Fruit fly (Drosophila melanogaster) whole organism, embryonic: ENCODE measurements around the gene Osi2.

Experiments used
- CG12391 ChIP-seq: fragments of 200-800 bp; sonication (Bioruptor generic); optimal IDR thresholded peaks from 3 replicates; lab custom pipeline; 2018; ENCODE audit warnings: missing biosample characterization, mild to moderate bottlenecking, missing genetic modification characterization, moderate library complexity
- CG13775 ChIP-seq: fragments of 200-800 bp; sonication (Bioruptor generic); optimal IDR thresholded peaks from 3 replicates; lab custom pipeline; 2017; ENCODE audit warnings: missing biosample characterization, mild to moderate bottlenecking, missing genetic modification characterization
- CG15269 ChIP-seq: fragments of 200-800 bp; sonication (Bioruptor generic); optimal IDR thresholded peaks from 2 replicates; lab custom pipeline; 2018; ENCODE audit warnings: missing biosample characterization, mild to moderate bottlenecking, missing genetic modification characterization, moderate library complexity
- CG17361 ChIP-seq: fragments of 200-800 bp; sonication (Bioruptor generic); IDR thresholded peaks from 3 replicates; pipeline ENCODE4 v1.3.6; 2022; ENCODE audit warnings: missing biosample characterization, missing genetic modification characterization
- CG18011 ChIP-seq: fragments of 200-800 bp; sonication (Bioruptor generic); optimal IDR thresholded peaks from 2 replicates; lab custom pipeline; 2017; ENCODE audit warnings: missing biosample characterization, missing genetic modification characterization, mild to moderate bottlenecking, moderate library complexity, missing genotype
- CG2712 ChIP-seq: fragments of 200-800 bp; optimal IDR thresholded peaks from 3 replicates; lab custom pipeline; 2019; ENCODE audit warnings: missing biosample characterization, mild to moderate bottlenecking, missing genetic modification characterization, moderate library complexity
- CG3281 ChIP-seq: fragments of 200-800 bp; sonication (Bioruptor generic); optimal IDR thresholded peaks from 3 replicates; lab custom pipeline; 2017; ENCODE audit warnings: missing biosample characterization, mild to moderate bottlenecking, missing genetic modification characterization
- CG33213 ChIP-seq: fragments of 200-800 bp; sonication (Bioruptor generic); optimal IDR thresholded peaks from 3 replicates; lab custom pipeline; 2016; ENCODE audit warnings: missing biosample characterization, missing genetic modification characterization
- ac ChIP-seq: fragments of 200-800 bp; sonication (Bioruptor generic); optimal IDR thresholded peaks from 3 replicates; lab custom pipeline; 2017; ENCODE audit warnings: missing biosample characterization, mild to moderate bottlenecking, missing genetic modification characterization
- nerfin-2 ChIP-seq: fragments of 200-800 bp; sonication (Bioruptor generic); IDR thresholded peaks from 2 replicates; pipeline ENCODE4 v1.3.6; 2022; ENCODE audit warnings: missing biosample characterization, missing genetic modification characterization; ENCODE audit not compliant: partially characterized antibody

DNA sequence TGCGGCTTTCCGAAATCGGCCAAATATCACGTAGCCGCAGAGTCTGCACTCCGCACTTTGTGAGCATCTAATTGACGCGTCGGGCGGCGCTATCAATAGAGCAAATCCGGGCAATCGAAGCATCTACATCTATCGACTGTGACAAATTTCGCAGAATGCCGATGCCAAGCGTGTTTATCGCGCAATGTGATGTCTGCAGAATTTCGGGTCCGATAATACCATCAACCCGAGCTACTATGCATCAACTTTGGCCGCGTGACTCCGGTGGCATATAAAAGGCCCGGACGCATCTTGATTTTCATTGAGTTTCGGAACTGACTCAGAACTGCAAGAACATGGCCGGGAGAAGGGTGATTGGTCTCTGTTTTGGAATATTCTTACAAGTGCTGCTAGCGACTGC, 42.0 kb upstream of the Osi2 start, which contains the start of gene CG1077:
- TF ChIP-seq CG18011 (GFP tag; lab: Kevin White, UChicago) (no peak), CG15269 (tag; lab: Kevin White, UChicago) (no peak), CG2712 (tag; lab: Kevin White, UChicago) (no peak), ac (GFP tag; lab: Kevin White, UChicago) (no peak), CG12391 (tag; lab: Kevin White, UChicago) (no peak), CG17361 (GFP tag; lab: Robert Waterston, UW) (no peak), CG13775 (GFP tag; lab: Kevin White, UChicago) (no peak), CG3281 (GFP tag; lab: Kevin White, UChicago) (no peak), nerfin-2 (GFP tag; lab: Robert Waterston, UW) (no peak), CG33213 (GFP tag; lab: Kevin White, UChicago) (no peak)
